Worm (Caenorhabditis elegans) whole organism, late embryonic: ENCODE results near the gene C16C8.11.

Experiments used
- C08G9.2 ChIP-seq: sonication (generic microtip); optimal IDR thresholded peaks from 2 replicates; lab custom pipeline; 2016; ENCODE audit warnings: mild to moderate bottlenecking, missing genetic modification characterization, moderate library complexity, missing compliant biosample characterization
- C38D4.7 ChIP-seq: fragments of 200-800 bp; sonication (Bioruptor generic); optimal IDR thresholded peaks from 2 replicates; lab custom pipeline; 2018; ENCODE audit warnings: mild to moderate bottlenecking, missing genetic modification characterization, moderate library complexity, missing compliant biosample characterization
- F13H6.1 ChIP-seq: sonication (generic microtip); optimal IDR thresholded peaks from 2 replicates; lab custom pipeline; 2016; ENCODE audit warnings: missing genetic modification characterization, missing compliant biosample characterization
- K02D7.2 ChIP-seq: sonication (generic microtip); optimal IDR thresholded peaks from 2 replicates; lab custom pipeline; 2017; ENCODE audit warnings: mild to moderate bottlenecking, missing genetic modification characterization, missing compliant biosample characterization
- T23F11.4 ChIP-seq: fragments of 200-800 bp; sonication (Bioruptor generic); optimal IDR thresholded peaks from 2 replicates; lab custom pipeline; 2018; ENCODE audit warnings: mild to moderate bottlenecking, missing genetic modification characterization, missing compliant biosample characterization
- ahr-1 ChIP-seq: sonication (generic microtip); optimal IDR thresholded peaks from 2 replicates; lab custom pipeline; 2016; ENCODE audit warnings: missing genetic modification characterization, missing compliant biosample characterization
- ceh-14 ChIP-seq: sonication (generic microtip); optimal IDR thresholded peaks from 2 replicates; lab custom pipeline; 2016; ENCODE audit warnings: missing genotype, missing genetic modification characterization, missing compliant biosample characterization
- ceh-18 ChIP-seq: sonication (generic microtip); optimal IDR thresholded peaks from 2 replicates; lab custom pipeline; 2016; ENCODE audit warnings: missing genetic modification characterization, missing compliant biosample characterization
- ceh-19 ChIP-seq: fragments of 200-800 bp; sonication (Bioruptor generic); optimal IDR thresholded peaks from 2 replicates; lab custom pipeline; 2018; ENCODE audit warnings: mild to moderate bottlenecking, missing genetic modification characterization, missing compliant biosample characterization
- ceh-2 ChIP-seq: sonication (generic microtip); optimal IDR thresholded peaks from 2 replicates; lab custom pipeline; 2016; ENCODE audit warnings: missing genotype, missing genetic modification characterization, missing compliant biosample characterization
- ceh-22 ChIP-seq: sonication (generic microtip); optimal IDR thresholded peaks from 2 replicates; lab custom pipeline; 2017; ENCODE audit warnings: missing biosample characterization, missing genetic modification characterization
- ceh-24 ChIP-seq: sonication (generic microtip); optimal IDR thresholded peaks from 2 replicates; lab custom pipeline; 2016; ENCODE audit warnings: mild to moderate bottlenecking, missing genetic modification characterization, missing compliant biosample characterization
- ceh-31 ChIP-seq: sonication (generic microtip); optimal IDR thresholded peaks from 2 replicates; lab custom pipeline; 2016; ENCODE audit warnings: missing genetic modification characterization, missing compliant biosample characterization
- ceh-34 ChIP-seq: sonication (generic microtip); optimal IDR thresholded peaks from 2 replicates; lab custom pipeline; 2016; ENCODE audit warnings: mild to moderate bottlenecking, missing genetic modification characterization, missing compliant biosample characterization
- ceh-48 ChIP-seq: sonication (generic microtip); optimal IDR thresholded peaks from 2 replicates; lab custom pipeline; 2016; ENCODE audit warnings: missing genetic modification characterization, inconsistent platforms, missing compliant biosample characterization
- ceh-9 ChIP-seq: sonication (generic microtip); optimal IDR thresholded peaks from 2 replicates; lab custom pipeline; 2016; ENCODE audit warnings: mild to moderate bottlenecking, missing genetic modification characterization, inconsistent platforms, missing compliant biosample characterization
- che-1 ChIP-seq: sonication (generic microtip); optimal IDR thresholded peaks from 2 replicates; lab custom pipeline; 2016; ENCODE audit warnings: mild to moderate bottlenecking, missing genetic modification characterization, missing compliant biosample characterization
- dve-1 ChIP-seq: sonication (generic microtip); optimal IDR thresholded peaks from 2 replicates; lab custom pipeline; 2017; ENCODE audit warnings: antibody characterized with exemption, mild to moderate bottlenecking, missing genetic modification characterization, missing compliant biosample characterization
- elt-2 ChIP-seq: sonication (generic microtip); optimal IDR thresholded peaks from 2 replicates; lab custom pipeline; 2016; ENCODE audit warnings: missing genetic modification reagents, missing genetic modification characterization, missing compliant biosample characterization
- ets-4 ChIP-seq: sonication (generic microtip); optimal IDR thresholded peaks from 2 replicates; lab custom pipeline; 2016; ENCODE audit warnings: missing genetic modification characterization, missing compliant biosample characterization
- eyg-1 ChIP-seq: sonication (generic microtip); optimal IDR thresholded peaks from 2 replicates; lab custom pipeline; 2016; ENCODE audit warnings: missing genotype, missing genetic modification characterization, missing compliant biosample characterization
- fax-1 ChIP-seq: sonication (generic microtip); optimal IDR thresholded peaks from 2 replicates; lab custom pipeline; 2016; ENCODE audit warnings: missing genotype, missing genetic modification characterization, missing compliant biosample characterization
- fkh-6 ChIP-seq: sonication (generic microtip); optimal IDR thresholded peaks from 2 replicates; lab custom pipeline; 2016; ENCODE audit warnings: missing genetic modification characterization, missing compliant biosample characterization
- gmeb-2 ChIP-seq: sonication (generic microtip); optimal IDR thresholded peaks from 2 replicates; lab custom pipeline; 2016; ENCODE audit warnings: missing genetic modification characterization, inconsistent platforms, missing compliant biosample characterization
- hlh-15 ChIP-seq: sonication (generic microtip); optimal IDR thresholded peaks from 2 replicates; lab custom pipeline; 2016; ENCODE audit warnings: missing genetic modification characterization, missing compliant biosample characterization
- hlh-30 ChIP-seq: sonication (generic microtip); optimal IDR thresholded peaks from 2 replicates; lab custom pipeline; 2017; ENCODE audit warnings: antibody characterized with exemption, missing genetic modification characterization, missing compliant biosample characterization; ENCODE audit not compliant: insufficient read depth
- hlh-8 ChIP-seq: sonication (generic microtip); optimal IDR thresholded peaks from 2 replicates; lab custom pipeline; 2016; ENCODE audit warnings: missing genotype, missing genetic modification characterization, missing compliant biosample characterization
- lim-6 ChIP-seq: sonication (generic microtip); optimal IDR thresholded peaks from 2 replicates; lab custom pipeline; 2016; ENCODE audit warnings: missing genetic modification characterization, missing compliant biosample characterization
- lin-11 ChIP-seq: fragments of 200-800 bp; sonication (Bioruptor generic); optimal IDR thresholded peaks from 2 replicates; lab custom pipeline; 2018; ENCODE audit warnings: mild to moderate bottlenecking, missing genetic modification characterization, missing compliant biosample characterization
- mec-3 ChIP-seq: sonication (generic microtip); optimal IDR thresholded peaks from 2 replicates; lab custom pipeline; 2016; ENCODE audit warnings: borderline replicate concordance, missing genetic modification characterization, missing compliant biosample characterization
- nfya-1 ChIP-seq: sonication (generic microtip); optimal IDR thresholded peaks from 2 replicates; lab custom pipeline; 2017; ENCODE audit warnings: missing genetic modification characterization, mild to moderate bottlenecking, missing compliant biosample characterization, antibody characterized with exemption, moderate library complexity
- nhr-232 ChIP-seq: sonication (generic microtip); optimal IDR thresholded peaks from 2 replicates; lab custom pipeline; 2016; ENCODE audit warnings: missing genetic modification characterization, missing compliant biosample characterization
- npax-4 ChIP-seq: sonication (generic microtip); optimal IDR thresholded peaks from 2 replicates; lab custom pipeline; 2016; ENCODE audit warnings: missing genetic modification characterization, missing compliant biosample characterization
- odd-2 ChIP-seq: sonication (generic microtip); optimal IDR thresholded peaks from 2 replicates; lab custom pipeline; 2017; ENCODE audit warnings: antibody characterized with exemption, mild to moderate bottlenecking, missing genetic modification characterization, missing compliant biosample characterization
- pat-9 ChIP-seq: fragments of 200-800 bp; sonication (Bioruptor generic); optimal IDR thresholded peaks from 2 replicates; lab custom pipeline; 2018; ENCODE audit warnings: mild to moderate bottlenecking, missing genetic modification characterization, moderate library complexity, missing compliant biosample characterization
- pax-1 ChIP-seq: fragments of 150-350 bp; optimal IDR thresholded peaks from 2 replicates; lab custom pipeline; 2014; ENCODE audit warnings: missing biosample characterization, missing genetic modification characterization
- pha-2 ChIP-seq: sonication (generic microtip); optimal IDR thresholded peaks from 2 replicates; lab custom pipeline; 2017; ENCODE audit warnings: mild to moderate bottlenecking, missing genetic modification characterization, missing compliant biosample characterization
- pqm-1 ChIP-seq: sonication (generic microtip); optimal IDR thresholded peaks from 2 replicates; lab custom pipeline; 2016; ENCODE audit warnings: missing genetic modification characterization, missing compliant biosample characterization
- pros-1 ChIP-seq: fragments of 150-350 bp; optimal IDR thresholded peaks from 2 replicates; lab custom pipeline; 2014; ENCODE audit warnings: missing biosample characterization, missing genetic modification reagents, missing genetic modification characterization
- ref-2 ChIP-seq: sonication (generic microtip); optimal IDR thresholded peaks from 2 replicates; lab custom pipeline; 2016; ENCODE audit warnings: missing genetic modification characterization, missing compliant biosample characterization
- rnt-1 ChIP-seq: sonication (generic microtip); optimal IDR thresholded peaks from 2 replicates; lab custom pipeline; 2016; ENCODE audit warnings: missing genetic modification characterization, missing compliant biosample characterization
- sdc-2 ChIP-seq: sonication (generic microtip); optimal IDR thresholded peaks from 2 replicates; lab custom pipeline; 2016; ENCODE audit warnings: missing genotype, missing genetic modification characterization, missing compliant biosample characterization
- sox-2 ChIP-seq: fragments of 200-800 bp; sonication (Bioruptor generic); IDR thresholded peaks from 2 replicates; pipeline ENCODE4 v1.3.6; 2022; ENCODE audit warnings: missing genetic modification reagents, missing genetic modification characterization, missing compliant biosample characterization
- tbx-2 ChIP-seq: sonication (generic microtip); optimal IDR thresholded peaks from 2 replicates; lab custom pipeline; 2016; ENCODE audit warnings: missing genetic modification characterization, missing compliant biosample characterization
- tbx-7 ChIP-seq: sonication (generic microtip); optimal IDR thresholded peaks from 2 replicates; lab custom pipeline; 2016; ENCODE audit warnings: missing genotype, missing genetic modification characterization, missing compliant biosample characterization
- ttx-3 ChIP-seq: sonication (generic microtip); optimal IDR thresholded peaks from 2 replicates; lab custom pipeline; 2016; ENCODE audit warnings: missing genetic modification reagents, missing genetic modification characterization, missing compliant biosample characterization
- unc-3 ChIP-seq, 2 experiments: fragments of 200-800 bp in 1 of 2; sonication (Bioruptor generic) in 1 of 2; sonication (generic microtip) in 1 of 2; conservative IDR thresholded peaks in 1 of 2; optimal IDR thresholded peaks in 1 of 2; 2 replicates each; pipeline versions ENCODE4 v1.3.6 to Lab custom; 2016 to 2022; ENCODE audit warnings: missing compliant biosample characterization in 2 of 2, missing genetic modification characterization in 2 of 2, missing genetic modification reagents in 1 of 2
- unc-55 ChIP-seq: sonication (generic microtip); optimal IDR thresholded peaks from 2 replicates; lab custom pipeline; 2017; ENCODE audit warnings: missing biosample characterization, missing genetic modification reagents, missing genetic modification characterization
- zip-5 ChIP-seq: sonication (generic microtip); optimal IDR thresholded peaks from 2 replicates; lab custom pipeline; 2016; ENCODE audit warnings: missing genetic modification characterization, missing compliant biosample characterization
- ztf-16 ChIP-seq: sonication (generic microtip); optimal IDR thresholded peaks from 2 replicates; lab custom pipeline; 2017; ENCODE audit warnings: missing genetic modification characterization, missing compliant biosample characterization

The C16C8.11 gene

ce11 chrII:3481584-3481983, 28.1 kb downstream of the C16C8.11 start, which contains the start of gene Y49F6B.8:
Gene Y49F6B.8, minus strand, starts transcription at chrII:3481684.
- no peak for TF ChIP-seq che-1 (tag; lab: Kevin White, UChicago)
- no peak for TF ChIP-seq ahr-1
- TF ChIP-seq hlh-15 (tag; lab: Kevin White, UChicago), result no peak
- TF ChIP-seq mec-3 (tag; lab: Kevin White, UChicago), result no peak
- TF ChIP-seq fax-1 (tag; lab: Kevin White, UChicago), result no peak
- TF ChIP-seq unc-55 (GFP tag; lab: Kevin White, UChicago), result no peak
- no peak for TF ChIP-seq ttx-3
- TF ChIP-seq hlh-8 (tag; lab: Kevin White, UChicago), result no peak
- TF ChIP-seq C38D4.7, result no peak
- no peak for TF ChIP-seq fkh-6
- TF ChIP-seq pat-9 (tag; lab: Kevin White, UChicago), result no peak
- TF ChIP-seq pros-1 (tag; lab: Kevin White, UChicago), result no peak
- TF ChIP-seq ceh-48 (tag; lab: Kevin White, UChicago), result no peak
- TF ChIP-seq eyg-1 (tag; lab: Kevin White, UChicago), result no peak
- TF ChIP-seq npax-4, result no peak
- TF ChIP-seq lim-6 (tag; lab: Kevin White, UChicago), result no peak
- TF ChIP-seq F13H6.1, result no peak

- TF ChIP-seq tbx-7 (tag; lab: Kevin White, UChicago), result peak; percentile 84
- no peak for TF ChIP-seq ceh-22 (tag; lab: Kevin White, UChicago)
- TF ChIP-seq ets-4 (tag; lab: Kevin White, UChicago), result peak; percentile 86
- no peak for TF ChIP-seq gmeb-2 (tag; lab: Kevin White, UChicago)
- TF ChIP-seq C08G9.2, result peak; percentile 91
- peak; percentile 52 for TF ChIP-seq pqm-1 (tag; lab: Kevin White, UChicago)
- peak; percentile 92 for TF ChIP-seq ceh-2 (tag; lab: Kevin White, UChicago)
- TF ChIP-seq fax-1 (tag; lab: Kevin White, UChicago), result peak; percentile 31
- TF ChIP-seq ceh-14 (tag; lab: Kevin White, UChicago), result peak; percentile 82
- TF ChIP-seq rnt-1 (tag; lab: Kevin White, UChicago), result peak; percentile 35
- no peak for TF ChIP-seq eyg-1 (tag; lab: Kevin White, UChicago)
- no peak for TF ChIP-seq T23F11.4 (GFP tag; lab: Kevin White, UChicago)
- peak; percentile 76 for TF ChIP-seq zip-5
- TF ChIP-seq sdc-2 (tag; lab: Kevin White, UChicago), result no peak
- TF ChIP-seq dve-1 (tag; lab: Kevin White, UChicago), result no peak
- TF ChIP-seq ceh-19 (GFP tag; lab: Kevin White, UChicago), result no peak
- peak; percentile 48 for TF ChIP-seq ceh-18 (tag; lab: Kevin White, UChicago)
- peak; percentile 7 for TF ChIP-seq ceh-48 (tag; lab: Kevin White, UChicago)
- TF ChIP-seq unc-3 (GFP tag; conservative IDR thresholded peaks at IDR 0.05; lab: Robert Waterston, UW), result 0 out of 2 replicates have a peak, but pooled peaks have one; percentile 9
- no peak for TF ChIP-seq unc-3 (tag; optimal IDR thresholded peaks at IDR 0.05; lab: Kevin White, UChicago)
- peak; percentile 33 for TF ChIP-seq nfya-1
- TF ChIP-seq ceh-9, result no peak
- TF ChIP-seq hlh-8 (tag; lab: Kevin White, UChicago), result peak; percentile 42
- TF ChIP-seq pax-1 (tag; lab: Kevin White, UChicago), result no peak
- peak; percentile 46 for TF ChIP-seq ceh-34 (tag; lab: Kevin White, UChicago)
- peak; percentile 40 for TF ChIP-seq ahr-1
- TF ChIP-seq ztf-16 (tag; lab: Kevin White, UChicago), result no peak
- TF ChIP-seq sox-2 (GFP tag; lab: Robert Waterston, UW), result no peak
- TF ChIP-seq lim-6 (tag; lab: Kevin White, UChicago), result peak; percentile 92
- peak; percentile 73 for TF ChIP-seq mec-3 (tag; lab: Kevin White, UChicago)
- no peak for TF ChIP-seq odd-2 (tag; lab: Kevin White, UChicago)
- no peak for TF ChIP-seq pha-2
- peak; percentile 81 for TF ChIP-seq tbx-2
- TF ChIP-seq nhr-232 (tag; lab: Kevin White, UChicago), result no peak
- no peak for TF ChIP-seq hlh-30
- no peak for TF ChIP-seq K02D7.2 (tag; lab: Kevin White, UChicago)
- TF ChIP-seq lin-11 (tag; lab: Kevin White, UChicago), result no peak
- TF ChIP-seq ceh-31 (tag; lab: Kevin White, UChicago), result peak; percentile 96
- no peak for TF ChIP-seq npax-4
- no peak for TF ChIP-seq ceh-24
- peak; percentile 59 for TF ChIP-seq ref-2
- TF ChIP-seq elt-2 (tag; lab: Kevin White, UChicago), result peak; percentile 72
- peak; percentile 34 for TF ChIP-seq hlh-15 (tag; lab: Kevin White, UChicago)
Observed at ce11 chrII:3482231-3482630, 28.7 kb downstream of the C16C8.11 start, which contains the start of gene smu-2. Gene smu-2, plus strand, starts transcription at chrII:3482408.
